Fruit fly (Drosophila melanogaster): ENCODE results near the gene CG6230.

Gene CG6230

dm6 chr2L:11086357-11086924, 33.7 kb downstream of the CG6230 start, which contains the start of gene CG16854:
Gene CG16854 (plus strand): TSS chr2L:11086721.
- TF ChIP-seq cyc (GFP tag; optimal IDR thresholded peaks at IDR 0.05) (no peak), CG6276 (GFP tag; optimal IDR thresholded peaks at IDR 0.05) (no peak), Ets21C (GFP tag; optimal IDR thresholded peaks at IDR 0.05) (no peak), fd59A (GFP tag; optimal IDR thresholded peaks at IDR 0.05) (no peak), Eip93F (GFP tag; optimal IDR thresholded peaks at IDR 0.05) (no peak), Sox102F (GFP tag; optimal IDR thresholded peaks at IDR 0.05) (no peak), acj6 (GFP tag; optimal IDR thresholded peaks at IDR 0.05) (no peak), pdm3 (GFP tag; optimal IDR thresholded peaks at IDR 0.05) (no peak), topi (GFP tag; optimal IDR thresholded peaks at IDR 0.05) (no peak), Eip78C (GFP tag) (no peak), CG1621 (tag; optimal IDR thresholded peaks at IDR 0.05) (no peak), CG7368 (GFP tag; optimal IDR thresholded peaks at IDR 0.05) (no peak), fd85E (GFP tag; optimal IDR thresholded peaks at IDR 0.05) (no peak)

dm6 chr2L:11085129-11085528, 35.0 kb downstream of the CG6230 start, which contains the start of gene AstCC:
Gene AstCC (minus strand): TSS chr2L:11085229.
- TF ChIP-seq CG31627 (GFP tag; optimal IDR thresholded peaks at IDR 0.05) (no peak), CG3919 (GFP tag; optimal IDR thresholded peaks at IDR 0.05) (no peak), CG11294 (GFP tag; IDR thresholded peaks at IDR 0.05) (no peak), esn (GFP tag; optimal IDR thresholded peaks at IDR 0.05) (no peak), eg (GFP tag; IDR thresholded peaks at IDR 0.05) (no peak), lz (GFP tag; optimal IDR thresholded peaks at IDR 0.05) (no peak), CG9139 (GFP tag; optimal IDR thresholded peaks at IDR 0.05) (no peak), vri (GFP tag; optimal IDR thresholded peaks at IDR 0.05) (no peak), CG15336 (GFP tag; IDR thresholded peaks at IDR 0.05) (no peak), CG4318 (GFP tag; optimal IDR thresholded peaks at IDR 0.05) (no peak), achi (GFP tag; optimal IDR thresholded peaks at IDR 0.05) (no peak), Ets96B (tag; optimal IDR thresholded peaks at IDR 0.05) (no peak), CG34406 (GFP tag; optimal IDR thresholded peaks at IDR 0.05) (no peak), Gug (GFP tag; IDR thresholded peaks at IDR 0.05) (no peak), Eip93F (GFP tag; optimal IDR thresholded peaks at IDR 0.05) (no peak), CG1621 (tag; optimal IDR thresholded peaks at IDR 0.05) (no peak), CG10669 (GFP tag; optimal IDR thresholded peaks at IDR 0.05) (no peak), CG32006 (GFP tag; optimal IDR thresholded peaks at IDR 0.05) (no peak), CG11762 (GFP tag; optimal IDR thresholded peaks at IDR 0.05; ENCODE audit: insufficient read depth) (no peak), CG6854 (GFP tag; optimal IDR thresholded peaks at IDR 0.05) (no peak)

dm6 chr2L:11082025-11082424, 38.1 kb downstream of the CG6230 start:
- no peak for TF ChIP-seq svp (GFP tag)

dm6 chr2L:11081337-11081736, 38.8 kb downstream of the CG6230 start, which contains the start of gene AstC:
Gene AstC (minus strand): TSS chr2L:11081399.
- TF ChIP-seq achi (GFP tag; optimal IDR thresholded peaks at IDR 0.05) (no peak), lz (GFP tag; optimal IDR thresholded peaks at IDR 0.05) (no peak), net (GFP tag; optimal IDR thresholded peaks at IDR 0.05) (no peak), CG8119 (GFP tag; IDR thresholded peaks at IDR 0.05) (no peak), Ets96B (tag; optimal IDR thresholded peaks at IDR 0.05) (no peak), Sox15 (GFP tag; optimal IDR thresholded peaks at IDR 0.05) (no peak), Blimp-1 (GFP tag; optimal IDR thresholded peaks at IDR 0.05) (no peak), OdsH (GFP tag; optimal IDR thresholded peaks at IDR 0.05) (no peak), Hr4 (GFP tag; optimal IDR thresholded peaks at IDR 0.05) (no peak), CG31627 (GFP tag; optimal IDR thresholded peaks at IDR 0.05) (no peak), Met (GFP tag; optimal IDR thresholded peaks at IDR 0.05) (no peak), salr (GFP tag; optimal IDR thresholded peaks at IDR 0.05) (no peak), esn (GFP tag; optimal IDR thresholded peaks at IDR 0.05) (no peak), CG9139 (GFP tag; optimal IDR thresholded peaks at IDR 0.05) (no peak), CG3919 (GFP tag; optimal IDR thresholded peaks at IDR 0.05) (no peak), CG11294 (GFP tag; IDR thresholded peaks at IDR 0.05) (no peak), CG15336 (GFP tag; IDR thresholded peaks at IDR 0.05) (no peak)

Data from whole organism, prepupa.